Fruit fly (Drosophila melanogaster): ENCODE data around the gene Gba1b.

Gba1b gene

dm6 chr3R:23729066-23729465 lies 24.5 kb downstream of the Gba1b start (continued):
- no peak for TF ChIP-seq CG13287 (GFP tag; IDR thresholded peaks at IDR 0.05; ENCODE audit: partially characterized antibody)
- no peak for TF ChIP-seq bigmax (GFP tag; optimal IDR thresholded peaks at IDR 0.05)
- no peak for TF ChIP-seq amos (GFP tag; IDR thresholded peaks at IDR 0.05; ENCODE audit: partially characterized antibody)
- TF ChIP-seq dm (GFP tag; optimal IDR thresholded peaks at IDR 0.05), result no peak
- no peak for TF ChIP-seq Mrtf (GFP tag; IDR thresholded peaks at IDR 0.05)
- peak; percentile 9 for TF ChIP-seq gem (tag; optimal IDR thresholded peaks at IDR 0.05)
- peak; percentile 62 for TF ChIP-seq Meics (GFP tag; optimal IDR thresholded peaks at IDR 0.05)
- TF ChIP-seq esg (GFP tag; conservative IDR thresholded peaks at IDR 0.05), result no peak
- peak; percentile 30 for TF ChIP-seq CG15696 (tag; optimal IDR thresholded peaks at IDR 0.05)
- no peak for TF ChIP-seq CG6654 (GFP tag; optimal IDR thresholded peaks at IDR 0.05)
- no peak for TF ChIP-seq sens-2 (GFP tag; IDR thresholded peaks at IDR 0.05)
- TF ChIP-seq D (optimal IDR thresholded peaks at IDR 0.05), result no peak
- no peak for TF ChIP-seq D (GFP tag; optimal IDR thresholded peaks at IDR 0.05)
- no peak for TF ChIP-seq Camta (GFP tag; optimal IDR thresholded peaks at IDR 0.05)
- TF ChIP-seq CG12744 (GFP tag; optimal IDR thresholded peaks at IDR 0.05), result no peak
- no peak for TF ChIP-seq CG12942 (GFP tag; optimal IDR thresholded peaks at IDR 0.05)
- TF ChIP-seq dati (GFP tag; IDR thresholded peaks at IDR 0.05), result no peak
- no peak for TF ChIP-seq CG16779 (GFP tag; IDR thresholded peaks at IDR 0.05)
- no peak for TF ChIP-seq lmd (GFP tag; IDR thresholded peaks at IDR 0.05)
- TF ChIP-seq Hsf (GFP tag; optimal IDR thresholded peaks at IDR 0.05), result no peak
- TF ChIP-seq Opbp (GFP tag; IDR thresholded peaks at IDR 0.05; ENCODE audit: partially characterized antibody), result no peak
- no peak for TF ChIP-seq croc (GFP tag; conservative IDR thresholded peaks at IDR 0.05)
- TF ChIP-seq unc-4 (GFP tag; IDR thresholded peaks at IDR 0.05; ENCODE audit: partially characterized antibody), result no peak
- TF ChIP-seq Hr3 (GFP tag; optimal IDR thresholded peaks at IDR 0.05), result no peak
- TF ChIP-seq Atf-2 (GFP tag; optimal IDR thresholded peaks at IDR 0.05), result no peak
- no peak for TF ChIP-seq CG3847 (GFP tag; IDR thresholded peaks at IDR 0.05)
- no peak for TF ChIP-seq stc (GFP tag; IDR thresholded peaks at IDR 0.05)
- TF ChIP-seq aop (GFP tag; IDR thresholded peaks at IDR 0.05), result no peak
- peak; percentile 73 for TF ChIP-seq CG13894 (tag; optimal IDR thresholded peaks at IDR 0.05)
- TF ChIP-seq Antp (GFP tag; optimal IDR thresholded peaks at IDR 0.05), result no peak
- no peak for TF ChIP-seq zfh1 (GFP tag; IDR thresholded peaks at IDR 0.05)
- peak; percentile 40 for TF ChIP-seq CG10209 (GFP tag; optimal IDR thresholded peaks at IDR 0.05)
- no peak for TF ChIP-seq MESR4 (GFP tag; optimal IDR thresholded peaks at IDR 0.05)
- TF ChIP-seq pb (GFP tag; optimal IDR thresholded peaks at IDR 0.05), result no peak
- peak; percentile 56 for TF ChIP-seq exex (tag; optimal IDR thresholded peaks at IDR 0.05)
- TF ChIP-seq CG4730 (GFP tag; IDR thresholded peaks at IDR 0.05), result no peak
- no peak for TF ChIP-seq gsb-n (tag; optimal IDR thresholded peaks at IDR 0.05)
- no peak for TF ChIP-seq CG5245 (GFP tag; optimal IDR thresholded peaks at IDR 0.05)
- no peak for TF ChIP-seq CG1792 (GFP tag; optimal IDR thresholded peaks at IDR 0.05)
- no peak for TF ChIP-seq danr (GFP tag; IDR thresholded peaks at IDR 0.05)
- no peak for TF ChIP-seq bowl (GFP tag; IDR thresholded peaks at IDR 0.05)
- peak; percentile 57 for TF ChIP-seq Hey (tag; optimal IDR thresholded peaks at IDR 0.05)
- TF ChIP-seq CG2120 (GFP tag; optimal IDR thresholded peaks at IDR 0.05), result peak; percentile 46
- no peak for TF ChIP-seq maf-S (GFP tag; optimal IDR thresholded peaks at IDR 0.05)
- no peak for TF ChIP-seq Gug (GFP tag; IDR thresholded peaks at IDR 0.05)
- TF ChIP-seq CG8765 (GFP tag; IDR thresholded peaks at IDR 0.05), result no peak
- no peak for TF ChIP-seq Doc2 (GFP tag; IDR thresholded peaks at IDR 0.05)
- TF ChIP-seq CG17328 (GFP tag; IDR thresholded peaks at IDR 0.05), result no peak
- no peak for TF ChIP-seq CG9876 (GFP tag; optimal IDR thresholded peaks at IDR 0.05)
- TF ChIP-seq Usf (GFP tag; optimal IDR thresholded peaks at IDR 0.05), result no peak
- TF ChIP-seq Nf-YC (tag; optimal IDR thresholded peaks at IDR 0.05), result no peak
- TF ChIP-seq BEAF-32 (GFP tag; optimal IDR thresholded peaks at IDR 0.05), result no peak
- TF ChIP-seq CG12391 (tag; optimal IDR thresholded peaks at IDR 0.05), result no peak
